Worm (Caenorhabditis elegans) whole organism, L2 larva: ENCODE results near the gene F54B3.2.
A peak's percentile ranks its signal among the peaks of the same experiment; 100 is the strongest.

Experiments
- C34F6.9 ChIP-seq: fragments of 150-350 bp; optimal IDR thresholded peaks from 2 replicates; lab custom pipeline; 2014; ENCODE audit warnings: missing biosample characterization, missing genetic modification characterization
- F13H6.1 ChIP-seq: sonication (generic microtip); optimal IDR thresholded peaks from 2 replicates; lab custom pipeline; 2016; ENCODE audit warnings: missing genetic modification characterization, missing compliant biosample characterization
- R02D3.7 ChIP-seq: fragments of 150-350 bp; optimal IDR thresholded peaks from 2 replicates; lab custom pipeline; 2014; ENCODE audit warnings: missing biosample characterization, missing genetic modification characterization
- Y55F3AM.14 ChIP-seq: fragments of 200-800 bp; sonication (Bioruptor generic); optimal IDR thresholded peaks from 2 replicates; lab custom pipeline; 2018; ENCODE audit warnings: mild to moderate bottlenecking, missing genetic modification characterization, missing compliant biosample characterization
- ZK546.5 ChIP-seq: sonication (generic microtip); optimal IDR thresholded peaks from 2 replicates; lab custom pipeline; 2017; ENCODE audit warnings: missing biosample characterization, missing genetic modification characterization
- alr-1 ChIP-seq: fragments of 150-350 bp; optimal IDR thresholded peaks from 2 replicates; lab custom pipeline; 2014; ENCODE audit warnings: missing biosample characterization, missing genetic modification characterization
- aly-2 ChIP-seq: fragments of 150-350 bp; optimal IDR thresholded peaks from 2 replicates; lab custom pipeline; 2014; ENCODE audit warnings: missing biosample characterization, missing genetic modification characterization
- ama-1 ChIP-seq: fragments of 150-350 bp; optimal IDR thresholded peaks from 2 replicates; lab custom pipeline; 2018; ENCODE audit warnings: inconsistent platforms
- blmp-1 ChIP-seq: sonication (generic microtip); optimal IDR thresholded peaks from 2 replicates; lab custom pipeline; 2017; ENCODE audit warnings: missing genetic modification characterization, mild to moderate bottlenecking, missing compliant biosample characterization, antibody characterized with exemption, moderate library complexity; ENCODE audit not compliant: insufficient read depth
- dmd-4 ChIP-seq: sonication (generic microtip); optimal IDR thresholded peaks from 2 replicates; lab custom pipeline; 2017; ENCODE audit warnings: missing biosample characterization, missing genetic modification characterization
- egl-27 ChIP-seq: sonication (generic microtip); optimal IDR thresholded peaks from 3 replicates; lab custom pipeline; 2017; ENCODE audit warnings: missing biosample characterization, missing genetic modification reagents, missing genetic modification characterization
- elt-1 ChIP-seq: fragments of 150-350 bp; optimal IDR thresholded peaks from 2 replicates; lab custom pipeline; 2014; ENCODE audit warnings: missing biosample characterization, missing genetic modification characterization
- elt-3 ChIP-seq: sonication (generic microtip); optimal IDR thresholded peaks from 2 replicates; lab custom pipeline; 2017; ENCODE audit warnings: missing biosample characterization, missing genetic modification characterization
- fos-1 ChIP-seq: fragments of 150-350 bp; optimal IDR thresholded peaks from 2 replicates; lab custom pipeline; 2014; ENCODE audit warnings: missing biosample characterization, missing genetic modification characterization
- lin-11 ChIP-seq: fragments of 150-350 bp; sonication (generic microtip); optimal IDR thresholded peaks from 2 replicates; lab custom pipeline; 2014; ENCODE audit warnings: missing biosample characterization, missing genetic modification characterization, inconsistent platforms, mixed read lengths
- lin-13 ChIP-seq: fragments of 150-350 bp; optimal IDR thresholded peaks from 2 replicates; lab custom pipeline; 2014; ENCODE audit warnings: missing biosample characterization, missing genetic modification reagents, missing genetic modification characterization
- lin-39 ChIP-seq: fragments of 150-350 bp; optimal IDR thresholded peaks from 2 replicates; lab custom pipeline; 2014; ENCODE audit warnings: missing biosample characterization, missing genetic modification reagents, missing genetic modification characterization
- lsy-2 ChIP-seq, 2 experiments: fragments of 150-350 bp in 1 of 2; sonication (generic microtip) in 1 of 2; optimal IDR thresholded peaks; 2 replicates each; lab custom pipeline; 2014 to 2017; ENCODE audit warnings: missing biosample characterization in 2 of 2, missing genetic modification characterization in 2 of 2
- mab-5 ChIP-seq: fragments of 150-350 bp; optimal IDR thresholded peaks from 2 replicates; lab custom pipeline; 2014; ENCODE audit warnings: missing biosample characterization, missing genetic modification characterization
- mbf-1 ChIP-seq: sonication (generic microtip); optimal IDR thresholded peaks from 2 replicates; lab custom pipeline; 2017; ENCODE audit warnings: missing biosample characterization, missing genetic modification characterization
- mdl-1 ChIP-seq, 2 experiments: fragments of 150-350 bp in 1 of 2; sonication (generic microtip) in 1 of 2; optimal IDR thresholded peaks; 2 replicates each; lab custom pipeline; 2017; ENCODE audit warnings: missing biosample characterization in 2 of 2, missing genetic modification characterization in 2 of 2
- nhr-10 ChIP-seq: sonication (generic microtip); optimal IDR thresholded peaks from 2 replicates; lab custom pipeline; 2017; ENCODE audit warnings: missing biosample characterization, missing genetic modification characterization
- nhr-11 ChIP-seq: fragments of 150-350 bp; optimal IDR thresholded peaks from 2 replicates; lab custom pipeline; 2014; ENCODE audit warnings: missing biosample characterization, missing genetic modification characterization
- nhr-12 ChIP-seq: fragments of 150-350 bp; optimal IDR thresholded peaks from 2 replicates; lab custom pipeline; 2014; ENCODE audit warnings: missing biosample characterization, missing genetic modification characterization
- nhr-129 ChIP-seq: fragments of 150-350 bp; optimal IDR thresholded peaks from 2 replicates; lab custom pipeline; 2014; ENCODE audit warnings: missing biosample characterization, missing genetic modification characterization
- nhr-21 ChIP-seq: fragments of 150-350 bp; optimal IDR thresholded peaks from 2 replicates; lab custom pipeline; 2014; ENCODE audit warnings: missing biosample characterization, missing genetic modification characterization
- nhr-25 ChIP-seq: fragments of 150-350 bp; sonication (generic microtip); optimal IDR thresholded peaks from 3 replicates; lab custom pipeline; 2014; ENCODE audit warnings: missing biosample characterization, missing genetic modification characterization
- nhr-77 ChIP-seq: fragments of 150-350 bp; optimal IDR thresholded peaks from 2 replicates; lab custom pipeline; 2014; ENCODE audit warnings: missing biosample characterization, missing genetic modification characterization
- sem-4 ChIP-seq: fragments of 150-350 bp; optimal IDR thresholded peaks from 2 replicates; lab custom pipeline; 2014; ENCODE audit warnings: missing biosample characterization, missing genetic modification reagents, missing genetic modification characterization
- skn-1 ChIP-seq: sonication (generic microtip); optimal IDR thresholded peaks from 2 replicates; lab custom pipeline; 2017; ENCODE audit warnings: missing biosample characterization, missing genetic modification characterization
- sma-3 ChIP-seq: sonication (generic microtip); optimal IDR thresholded peaks from 2 replicates; lab custom pipeline; 2016; ENCODE audit warnings: missing genetic modification reagents, missing genetic modification characterization, missing compliant biosample characterization
- sma-9 ChIP-seq, 2 experiments: fragments of 150-350 bp in 1 of 2; sonication (generic microtip) in 1 of 2; optimal IDR thresholded peaks; 2 replicates each; lab custom pipeline; 2014 to 2016; ENCODE audit warnings: missing genetic modification characterization in 2 of 2, mild to moderate bottlenecking in 1 of 2, missing biosample characterization in 1 of 2, missing compliant biosample characterization in 1 of 2, missing genetic modification reagents in 1 of 2, moderate library complexity in 1 of 2
- snpc-4 ChIP-seq: fragments of 150-350 bp; optimal IDR thresholded peaks from 2 replicates; lab custom pipeline; 2014; ENCODE audit warnings: missing biosample characterization, missing genetic modification characterization
- unc-39 ChIP-seq: fragments of 150-350 bp; optimal IDR thresholded peaks from 2 replicates; lab custom pipeline; 2014; ENCODE audit warnings: missing biosample characterization, missing genetic modification characterization
- unc-55 ChIP-seq: fragments of 150-350 bp; sonication (generic microtip); optimal IDR thresholded peaks from 3 replicates; lab custom pipeline; 2014; ENCODE audit warnings: missing biosample characterization, missing genetic modification reagents, missing genetic modification characterization
- unc-62 ChIP-seq: fragments of 150-350 bp; optimal IDR thresholded peaks from 2 replicates; lab custom pipeline; 2014; ENCODE audit warnings: missing biosample characterization, missing genetic modification reagents, missing genetic modification characterization
- zag-1 ChIP-seq: fragments of 150-350 bp; optimal IDR thresholded peaks from 2 replicates; lab custom pipeline; 2014; ENCODE audit warnings: missing biosample characterization, missing genetic modification characterization
- ztf-11 ChIP-seq: sonication (generic microtip); optimal IDR thresholded peaks from 2 replicates; lab custom pipeline; 2017; ENCODE audit warnings: missing biosample characterization, missing genetic modification characterization
- ztf-4 ChIP-seq: fragments of 150-350 bp; optimal IDR thresholded peaks from 2 replicates; lab custom pipeline; 2014; ENCODE audit warnings: missing biosample characterization, missing genetic modification characterization

Gene F54B3.2

DNA sequence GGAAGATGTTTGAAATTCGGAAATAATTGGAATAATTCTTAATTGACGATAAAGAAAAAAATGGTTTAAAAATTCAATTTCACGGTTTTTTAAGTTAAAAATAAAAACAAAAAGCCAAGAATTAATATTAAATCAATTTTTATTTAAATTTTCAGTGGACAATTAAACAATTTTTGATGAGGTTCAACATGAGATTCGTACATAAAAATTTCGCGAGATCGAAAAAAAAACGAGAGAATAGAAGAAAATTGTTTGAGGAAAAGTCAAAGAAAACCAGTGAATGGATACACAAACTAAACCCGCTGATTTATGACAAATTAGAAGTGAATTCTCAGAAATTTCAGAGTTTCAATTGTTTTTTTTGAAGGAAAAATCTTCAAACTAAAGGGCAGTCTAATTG, at the start of gene F54B3.2:
TSS of gene F54B3.2 (minus strand) at position 101 of the 400 bp plus-strand sequence.
- TF ChIP-seq ztf-11 (no peak), F13H6.1 (tag; lab: Kevin White, UChicago) (no peak), sma-9 (GFP tag; optimal IDR thresholded peaks at IDR 0.05; lab: Kevin White, UChicago) (no peak), sma-9 (tag; optimal IDR thresholded peaks at IDR 0.05; lab: Kevin White, UChicago) (no peak), dmd-4 (no peak), elt-3 (tag; lab: Kevin White, UChicago) (no peak), snpc-4 (tag; lab: Kevin White, UChicago) (no peak), lin-13 (GFP tag; lab: Kevin White, UChicago) (no peak), fos-1 (tag; lab: Kevin White, UChicago) (no peak), nhr-21 (no peak), aly-2 (no peak), lin-39 (tag; lab: Kevin White, UChicago) (no peak)

- no peak for TF ChIP-seq F13H6.1 (tag; lab: Kevin White, UChicago)
- TF ChIP-seq blmp-1 (tag; lab: Kevin White, UChicago): no peak
- TF ChIP-seq lin-13 (GFP tag; lab: Kevin White, UChicago): no peak
- no peak for TF ChIP-seq sma-9 (GFP tag; optimal IDR thresholded peaks at IDR 0.05; lab: Kevin White, UChicago)
- TF ChIP-seq sma-9 (tag; optimal IDR thresholded peaks at IDR 0.05; lab: Kevin White, UChicago): no peak
- TF ChIP-seq unc-39 (tag; lab: Kevin White, UChicago): no peak
- no peak for TF ChIP-seq elt-1 (tag; lab: Kevin White, UChicago)
- no peak for TF ChIP-seq elt-3 (tag; lab: Kevin White, UChicago)
- no peak for TF ChIP-seq unc-62
- no peak for TF ChIP-seq Y55F3AM.14 (GFP tag; lab: Kevin White, UChicago)
- TF ChIP-seq sma-3: no peak
- TF ChIP-seq unc-55 (GFP tag; lab: Kevin White, UChicago): no peak
- no peak for TF ChIP-seq ztf-4 (tag; lab: Kevin White, UChicago)
Measured at ce11 chrII:10317007-10317406, 47.1 kb upstream of the F54B3.2 start, which contains the start of gene M02G9.4. Gene M02G9.4, plus strand, starts transcription at chrII:10317307.

- no peak for TF ChIP-seq alr-1
Measured at ce11 chrII:10316119-10316518, 46.2 kb upstream of the F54B3.2 start, which contains the start of gene gcy-5. Gene gcy-5, minus strand, starts transcription at chrII:10316219.

DNA sequence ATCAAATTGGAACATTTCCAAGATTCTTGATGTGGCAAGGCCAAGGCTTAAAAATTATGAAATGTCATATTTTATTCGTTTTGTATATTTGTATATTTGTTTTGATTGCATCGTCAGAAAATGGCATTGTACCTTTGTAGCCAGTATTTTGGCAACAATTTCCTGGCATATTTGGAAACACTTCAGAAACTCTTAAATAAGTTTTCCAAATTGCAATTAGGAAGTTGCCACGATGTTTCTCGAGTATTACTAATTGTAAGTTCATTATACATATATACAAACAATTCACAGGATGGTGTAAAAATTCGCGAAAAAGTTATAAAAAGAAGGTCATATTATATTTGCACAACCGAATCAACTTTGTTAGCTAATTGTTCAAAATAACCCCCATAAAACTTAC, 45.3 kb upstream of the F54B3.2 start, which contains the start of gene idpp-8:
TSS of gene idpp-8 (plus strand) at position 301 of the 400 bp plus-strand sequence.
- no peak for TF ChIP-seq skn-1 (tag; lab: Kevin White, UChicago)
- TF ChIP-seq C34F6.9 (tag; lab: Kevin White, UChicago): no peak
- TF ChIP-seq sem-4 (tag; lab: Kevin White, UChicago): no peak
- TF ChIP-seq snpc-4 (tag; lab: Kevin White, UChicago): no peak
- no peak for TF ChIP-seq F13H6.1 (tag; lab: Kevin White, UChicago)
- no peak for TF ChIP-seq mbf-1 (tag; lab: Kevin White, UChicago)
- no peak for TF ChIP-seq unc-62
- no peak for TF ChIP-seq lin-39 (tag; lab: Kevin White, UChicago)
- TF ChIP-seq dmd-4: no peak
- no peak for TF ChIP-seq unc-39 (tag; lab: Kevin White, UChicago)
- TF ChIP-seq nhr-11 (tag; lab: Kevin White, UChicago): no peak
- TF ChIP-seq nhr-129: no peak
- no peak for TF ChIP-seq nhr-77 (tag; lab: Kevin White, UChicago)
- TF ChIP-seq lin-11 (tag; lab: Kevin White, UChicago): no peak
- no peak for TF ChIP-seq nhr-10 (tag; lab: Kevin White, UChicago)
- no peak for TF ChIP-seq zag-1 (tag; lab: Kevin White, UChicago)
- no peak for TF ChIP-seq elt-1 (tag; lab: Kevin White, UChicago)

ce11 chrII:10311973-10312372, 42.0 kb upstream of the F54B3.2 start, which contains the start of gene srlf-34:
Gene srlf-34, plus strand, starts transcription at chrII:10312293.
- TF ChIP-seq egl-27 (tag; lab: Kevin White, UChicago) (peak; percentile 6), mab-5 (tag; lab: Kevin White, UChicago) (no peak), sma-3 (peak; percentile 84)

DNA sequence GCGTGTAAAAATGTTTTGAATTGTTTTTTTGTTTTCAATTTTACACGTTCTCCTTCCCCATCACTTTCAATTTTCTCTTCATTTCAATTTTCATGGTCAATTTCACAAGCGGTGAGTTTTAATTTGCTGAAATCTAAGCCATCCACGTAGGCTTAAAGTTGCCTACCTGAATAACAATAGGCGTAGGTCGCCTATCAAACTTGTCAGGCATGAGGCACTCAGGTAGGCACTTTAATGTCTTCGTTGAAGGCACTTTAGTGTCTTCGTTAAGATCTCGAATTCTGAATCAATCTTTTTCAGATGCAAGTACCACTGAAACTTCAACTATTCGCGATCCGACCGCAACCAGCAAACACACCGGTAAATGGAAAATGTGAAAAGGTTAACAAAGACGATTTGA, 39.4 kb upstream of the F54B3.2 start, which contains the start of gene ZK970.8:
TSS of gene ZK970.8 (plus strand) at position 301 of the 400 bp plus-strand sequence.
- TF ChIP-seq mdl-1 (tag; optimal IDR thresholded peaks at IDR 0.05; lab: Kevin White, UChicago) (no peak), unc-39 (tag; lab: Kevin White, UChicago) (no peak), mbf-1 (tag; lab: Kevin White, UChicago) (no peak), dmd-4 (no peak), nhr-25 (tag; lab: Kevin White, UChicago) (no peak), ztf-11 (no peak), elt-1 (tag; lab: Kevin White, UChicago) (no peak), lsy-2 (tag; optimal IDR thresholded peaks at IDR 0.05; lab: Kevin White, UChicago) (no peak), nhr-21 (no peak), ama-1 (lab: Kevin White, UChicago) (no peak), sma-3 (no peak), nhr-12 (tag; lab: Kevin White, UChicago) (no peak), R02D3.7 (tag; lab: Kevin White, UChicago) (no peak), lin-11 (tag; lab: Kevin White, UChicago) (no peak), egl-27 (tag; lab: Kevin White, UChicago) (no peak), ZK546.5 (tag; lab: Kevin White, UChicago) (no peak), nhr-10 (tag; lab: Kevin White, UChicago) (no peak), nhr-11 (tag; lab: Kevin White, UChicago) (no peak), C34F6.9 (tag; lab: Kevin White, UChicago) (no peak)
